Fruit fly (Drosophila melanogaster): Measurements from ENCODE around the gene CG11437.

- no peak for TF ChIP-seq sv (GFP tag; optimal IDR thresholded peaks at IDR 0.05)
- TF ChIP-seq Abd-B (GFP tag; optimal IDR thresholded peaks at IDR 0.05) = no peak
- TF ChIP-seq CG32264 (GFP tag; optimal IDR thresholded peaks at IDR 0.05) = no peak
- TF ChIP-seq Dfd (GFP tag; optimal IDR thresholded peaks at IDR 0.05) = no peak
- no peak for TF ChIP-seq GATAd (GFP tag; optimal IDR thresholded peaks at IDR 0.05)
- no peak for TF ChIP-seq usp (GFP tag; optimal IDR thresholded peaks at IDR 0.05)
- no peak for TF ChIP-seq psq (GFP tag; optimal IDR thresholded peaks at IDR 0.05)
These were observed 47.9 kb upstream of the CG11437 start for dm6 chr3L:22420603-22421308.
